Fruit fly (Drosophila melanogaster) whole organism, prepupa: ENCODE results near the gene PolrMT.

Experiments
- Blimp-1 ChIP-seq: fragments of 200-800 bp; sonication (Bioruptor generic); optimal IDR thresholded peaks from 3 replicates; lab custom pipeline; 2017; ENCODE audit warnings: missing biosample characterization, missing genetic modification characterization, mild to moderate bottlenecking, moderate library complexity, missing genetic modification reagents
- CG10631 ChIP-seq: fragments of 200-800 bp; sonication (Bioruptor generic); optimal IDR thresholded peaks from 2 replicates; lab custom pipeline; 2016; ENCODE audit warnings: missing biosample characterization, missing genetic modification characterization
- CG10669 ChIP-seq: fragments of 200-800 bp; sonication (Bioruptor generic); optimal IDR thresholded peaks from 3 replicates; lab custom pipeline; 2018; ENCODE audit warnings: missing biosample characterization, mild to moderate bottlenecking, missing genetic modification characterization, moderate library complexity
- CG11762 ChIP-seq: fragments of 200-800 bp; sonication (Bioruptor generic); optimal IDR thresholded peaks from 3 replicates; lab custom pipeline; 2016; ENCODE audit warnings: missing biosample characterization, missing genetic modification characterization; ENCODE audit not compliant: insufficient read depth
- CG15336 ChIP-seq: fragments of 200-800 bp; sonication (Bioruptor generic); IDR thresholded peaks from 2 replicates; pipeline ENCODE4 v1.3.6; 2022; ENCODE audit warnings: missing biosample characterization, missing genetic modification characterization
- CG16779 ChIP-seq: fragments of 200-800 bp; sonication (Bioruptor generic); optimal IDR thresholded peaks from 3 replicates; lab custom pipeline; 2017; ENCODE audit warnings: missing biosample characterization, mild to moderate bottlenecking, missing genetic modification characterization
- CG3032 ChIP-seq: fragments of 200-800 bp; optimal IDR thresholded peaks from 2 replicates; lab custom pipeline; 2019; ENCODE audit warnings: missing biosample characterization, mild to moderate bottlenecking, missing genetic modification characterization, moderate library complexity
- CG34406 ChIP-seq: fragments of 200-800 bp; sonication (Bioruptor generic); optimal IDR thresholded peaks from 3 replicates; lab custom pipeline; 2016; ENCODE audit warnings: missing biosample characterization, missing genetic modification characterization
- CG3919 ChIP-seq: fragments of 200-800 bp; sonication (Bioruptor generic); optimal IDR thresholded peaks from 3 replicates; lab custom pipeline; 2016; ENCODE audit warnings: missing biosample characterization, missing genetic modification characterization
- CG6163 ChIP-seq: fragments of 200-800 bp; sonication (Bioruptor generic); IDR thresholded peaks from 3 replicates; pipeline ENCODE4 v1.3.6; 2022; ENCODE audit warnings: missing biosample characterization, missing genetic modification characterization
- CG6276 ChIP-seq: fragments of 200-800 bp; sonication (Bioruptor generic); optimal IDR thresholded peaks from 2 replicates; lab custom pipeline; 2017; ENCODE audit warnings: missing biosample characterization, mild to moderate bottlenecking, missing genetic modification characterization
- CG6792 ChIP-seq: fragments of 200-800 bp; sonication (Bioruptor generic); optimal IDR thresholded peaks from 3 replicates; lab custom pipeline; 2016; ENCODE audit warnings: missing biosample characterization, missing genetic modification characterization
- CG6854 ChIP-seq: fragments of 200-800 bp; sonication (Bioruptor generic); optimal IDR thresholded peaks from 2 replicates; lab custom pipeline; 2017; ENCODE audit warnings: missing biosample characterization, mild to moderate bottlenecking, missing genetic modification characterization
- CG8119 ChIP-seq: fragments of 200-800 bp; sonication (Bioruptor generic); IDR thresholded peaks from 3 replicates; pipeline ENCODE4 v1.3.6; 2022; ENCODE audit warnings: missing biosample characterization, missing genetic modification characterization
- CG8632 ChIP-seq: fragments of 200-800 bp; sonication (Bioruptor generic); optimal IDR thresholded peaks from 3 replicates; lab custom pipeline; 2016; ENCODE audit warnings: missing biosample characterization, missing genetic modification characterization
- CG9139 ChIP-seq: fragments of 200-800 bp; sonication (Bioruptor generic); optimal IDR thresholded peaks from 3 replicates; lab custom pipeline; 2017; ENCODE audit warnings: missing biosample characterization, mild to moderate bottlenecking, missing genetic modification characterization
- Eip78C ChIP-seq: fragments of 200-800 bp; sonication (Bioruptor generic); peaks from one replicate; lab custom pipeline; 2016; ENCODE audit warnings: missing biosample characterization, missing genetic modification characterization
- Ets21C ChIP-seq: fragments of 200-800 bp; sonication (Bioruptor generic); optimal IDR thresholded peaks from 3 replicates; lab custom pipeline; 2016; ENCODE audit warnings: missing biosample characterization, missing genetic modification characterization
- Gug ChIP-seq: fragments of 200-800 bp; sonication (Bioruptor generic); IDR thresholded peaks from 2 replicates; pipeline ENCODE4 v1.3.6; 2022; ENCODE audit warnings: missing biosample characterization, missing genetic modification characterization
- Met ChIP-seq: fragments of 200-800 bp; sonication (Bioruptor generic); optimal IDR thresholded peaks from 3 replicates; lab custom pipeline; 2016; ENCODE audit warnings: missing biosample characterization, missing genetic modification characterization
- OdsH ChIP-seq: fragments of 200-800 bp; sonication (Bioruptor generic); optimal IDR thresholded peaks from 3 replicates; lab custom pipeline; 2016; ENCODE audit warnings: missing biosample characterization, missing genetic modification characterization
- Smox ChIP-seq: fragments of 200-800 bp; sonication (Bioruptor generic); optimal IDR thresholded peaks from 3 replicates; lab custom pipeline; 2016; ENCODE audit warnings: missing biosample characterization, missing genetic modification characterization
- Sox102F ChIP-seq: fragments of 200-800 bp; sonication (Bioruptor generic); optimal IDR thresholded peaks from 2 replicates; lab custom pipeline; 2016; ENCODE audit warnings: missing biosample characterization, mild to moderate bottlenecking, missing genetic modification characterization
- Sox15 ChIP-seq: fragments of 200-800 bp; sonication (Bioruptor generic); optimal IDR thresholded peaks from 3 replicates; lab custom pipeline; 2016; ENCODE audit warnings: missing biosample characterization, missing genetic modification characterization
- esn ChIP-seq: fragments of 200-800 bp; sonication (Bioruptor generic); optimal IDR thresholded peaks from 2 replicates; lab custom pipeline; 2016; ENCODE audit warnings: missing biosample characterization, mild to moderate bottlenecking, missing genetic modification characterization, moderate library complexity
- fd59A ChIP-seq: fragments of 200-800 bp; sonication (Bioruptor generic); optimal IDR thresholded peaks from 2 replicates; lab custom pipeline; 2017; ENCODE audit warnings: missing biosample characterization, mild to moderate bottlenecking, missing genetic modification characterization, missing genetic modification reagents
- fd85E ChIP-seq: fragments of 200-800 bp; sonication (Bioruptor generic); optimal IDR thresholded peaks from 3 replicates; lab custom pipeline; 2016; ENCODE audit warnings: missing biosample characterization, missing genetic modification characterization
- fkh ChIP-seq: fragments of 200-800 bp; sonication (Bioruptor generic); optimal IDR thresholded peaks from 3 replicates; lab custom pipeline; 2017; ENCODE audit warnings: missing biosample characterization, mild to moderate bottlenecking, missing genetic modification characterization, moderate library complexity
- lz ChIP-seq: fragments of 200-800 bp; sonication (Bioruptor generic); optimal IDR thresholded peaks from 3 replicates; lab custom pipeline; 2016; ENCODE audit warnings: missing biosample characterization, missing genetic modification characterization
- pdm3 ChIP-seq: fragments of 200-800 bp; sonication (Bioruptor generic); optimal IDR thresholded peaks from 3 replicates; lab custom pipeline; 2016; ENCODE audit warnings: missing biosample characterization, missing genetic modification characterization
- ss ChIP-seq, 2 experiments: fragments of 200-800 bp; sonication (Bioruptor generic); optimal IDR thresholded peaks; 2 replicates in 1 of 2; 3 replicates in 1 of 2; lab custom pipeline; 2017 to 2018; ENCODE audit warnings: mild to moderate bottlenecking in 2 of 2, missing biosample characterization in 2 of 2, missing genetic modification characterization in 2 of 2, moderate library complexity in 1 of 2
- svp ChIP-seq: fragments of 200-800 bp; sonication (Bioruptor generic); peaks from one replicate; lab custom pipeline; 2016; ENCODE audit warnings: missing biosample characterization, missing genetic modification characterization
- topi ChIP-seq: fragments of 200-800 bp; sonication (Bioruptor generic); optimal IDR thresholded peaks from 3 replicates; lab custom pipeline; 2016; ENCODE audit warnings: missing biosample characterization, missing genetic modification characterization
- vri ChIP-seq: fragments of 200-800 bp; sonication (Bioruptor generic); optimal IDR thresholded peaks from 3 replicates; lab custom pipeline; 2016; ENCODE audit warnings: missing biosample characterization, mild to moderate bottlenecking, missing genetic modification characterization

Gene PolrMT

DNA sequence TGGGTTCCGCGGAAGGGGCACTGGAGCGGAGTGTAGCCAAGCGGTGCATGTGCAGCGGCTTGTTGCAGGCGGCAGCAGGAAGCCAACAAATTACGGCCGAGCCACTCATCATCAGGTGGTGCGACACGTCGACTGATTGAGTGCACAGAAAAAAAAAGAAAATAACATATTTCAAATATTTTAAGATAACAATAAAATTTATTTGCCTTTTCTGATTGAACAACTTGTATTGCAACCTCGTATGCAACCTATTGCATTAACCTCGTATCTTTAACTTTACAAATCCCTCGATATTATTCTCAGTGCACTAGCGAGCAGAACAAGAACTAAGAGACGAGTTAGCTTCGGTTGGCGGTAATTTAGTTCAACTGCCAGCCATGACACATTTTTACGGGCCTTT, 37.8 kb downstream of the PolrMT start (continued):
- TF ChIP-seq CG8632 (GFP tag; lab: Kevin White, UChicago): peak; percentile 39
- peak; percentile 40 for TF ChIP-seq CG6276
- peak; percentile 36 for TF ChIP-seq CG6792
- no peak for TF ChIP-seq CG16779 (tag; lab: Kevin White, UChicago)
- peak; percentile 55 for TF ChIP-seq pdm3
- TF ChIP-seq esn (GFP tag; lab: Kevin White, UChicago): peak; percentile 67
- TF ChIP-seq Sox15 (GFP tag; lab: Kevin White, UChicago): no peak
- no peak for TF ChIP-seq fkh (GFP tag; lab: Kevin White, UChicago)
- TF ChIP-seq Eip78C (GFP tag; lab: Kevin White, UChicago): peak; percentile 78
- no peak for TF ChIP-seq CG11762 (GFP tag; lab: Kevin White, UChicago)
- TF ChIP-seq CG9139 (GFP tag; lab: Kevin White, UChicago): peak; percentile 15
- peak; percentile 51 for TF ChIP-seq Smox (GFP tag; lab: Kevin White, UChicago)
- peak; percentile 46 for TF ChIP-seq fd59A (GFP tag; lab: Kevin White, UChicago)
- TF ChIP-seq CG34406 (GFP tag; lab: Kevin White, UChicago): peak; percentile 55
- peak; percentile 59 for TF ChIP-seq CG10669 (GFP tag; lab: Kevin White, UChicago)
- no peak for TF ChIP-seq fd85E (GFP tag; lab: Kevin White, UChicago)

dm6 chr2L:1069475-1069874, 38.7 kb downstream of the PolrMT start:
- peak; percentile 44 for TF ChIP-seq Eip78C (GFP tag; lab: Kevin White, UChicago)
- peak; percentile 13 for TF ChIP-seq vri (GFP tag; lab: Kevin White, UChicago)
- peak; percentile 12 for TF ChIP-seq topi (GFP tag; lab: Kevin White, UChicago)
- TF ChIP-seq CG3032 (tag; lab: Kevin White, UChicago): no peak
- TF ChIP-seq Smox (GFP tag; lab: Kevin White, UChicago): peak; percentile 33
- peak; percentile 77 for TF ChIP-seq svp (GFP tag; lab: Kevin White, UChicago)
- TF ChIP-seq OdsH: peak; percentile 23
- TF ChIP-seq CG9139 (GFP tag; lab: Kevin White, UChicago): no peak
- no peak for TF ChIP-seq Gug (GFP tag; lab: Robert Waterston, UW)
- TF ChIP-seq CG6163 (GFP tag; lab: Robert Waterston, UW): 0 out of 3 replicates have a peak, but pooled peaks have one; percentile 12
- peak; percentile 2 for TF ChIP-seq CG3919 (GFP tag; lab: Kevin White, UChicago)
- peak; percentile 16 for TF ChIP-seq lz (GFP tag; lab: Kevin White, UChicago)
- TF ChIP-seq Sox102F (GFP tag; lab: Kevin White, UChicago): peak; percentile 22
- TF ChIP-seq Met (GFP tag; lab: Kevin White, UChicago): peak; percentile 51
- peak; percentile 27 for TF ChIP-seq esn (GFP tag; lab: Kevin White, UChicago)

DNA sequence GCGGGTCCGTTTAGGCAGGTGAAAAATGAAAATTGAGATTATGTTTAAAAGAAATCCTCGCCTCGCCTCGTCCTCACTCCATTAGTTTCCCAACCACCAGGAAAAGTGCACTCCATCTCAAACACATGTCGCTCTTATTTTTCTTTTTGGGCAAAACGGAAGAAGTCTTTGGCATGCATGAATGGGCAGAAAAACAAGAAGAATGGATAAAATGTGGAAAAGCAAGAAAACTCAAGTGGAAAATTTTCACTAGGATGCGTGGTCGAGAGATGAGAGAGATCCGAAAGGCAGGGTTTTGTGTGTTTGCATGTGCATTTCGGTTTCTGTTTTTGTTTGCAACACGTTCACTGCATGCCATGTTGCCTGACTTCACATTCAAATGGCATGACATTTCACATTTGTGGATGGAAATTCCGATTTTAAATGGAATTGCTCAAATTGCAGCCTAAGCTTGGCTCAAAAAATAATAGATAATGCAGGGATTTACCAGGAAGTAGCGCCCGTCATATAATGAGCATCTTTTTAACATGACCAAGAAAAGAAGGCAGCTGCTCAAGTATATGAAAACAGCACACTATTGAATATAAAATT, 39.6 kb downstream of the PolrMT start:
- TF ChIP-seq Gug (GFP tag; lab: Robert Waterston, UW): no peak
- TF ChIP-seq CG3919 (GFP tag; lab: Kevin White, UChicago): no peak
- no peak for TF ChIP-seq ss (GFP tag; optimal IDR thresholded peaks at IDR 0.05; lab: Kevin White, UChicago)
- TF ChIP-seq, all 60 proteins: peak for 0

- TF ChIP-seq Ets21C (GFP tag; lab: Kevin White, UChicago) (no peak), Blimp-1 (GFP tag; lab: Kevin White, UChicago) (no peak), CG10631 (GFP tag; lab: Kevin White, UChicago) (no peak), fkh (GFP tag; lab: Kevin White, UChicago) (peak; percentile 5), CG16779 (tag; lab: Kevin White, UChicago) (no peak), CG8119 (GFP tag; lab: Robert Waterston, UW) (no peak)
Observed at dm6 chr2L:1068004-1068403, 40.2 kb downstream of the PolrMT start.

DNA sequence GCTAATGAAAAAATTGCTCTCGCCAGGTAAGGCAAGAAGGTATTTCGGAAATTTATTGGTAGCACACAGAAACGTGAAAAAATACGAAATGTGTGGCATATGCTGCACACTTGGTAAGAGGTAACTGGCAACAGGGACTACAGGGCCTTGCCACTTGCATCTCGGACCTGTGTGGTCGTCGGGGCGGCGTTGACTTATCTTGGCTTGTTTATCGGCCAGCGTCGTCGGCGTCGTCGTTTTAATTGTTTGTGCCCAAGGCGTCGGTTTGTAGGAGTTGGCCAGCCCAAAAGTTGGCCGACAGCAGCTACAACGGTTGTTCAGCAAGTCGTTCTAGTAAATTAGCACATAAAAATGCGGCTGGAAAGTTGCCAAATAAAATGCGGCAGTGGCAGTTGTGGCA, 41.8 kb downstream of the PolrMT start:
- no peak for TF ChIP-seq CG10631 (GFP tag; lab: Kevin White, UChicago)
- no peak for TF ChIP-seq CG15336 (GFP tag; lab: Robert Waterston, UW)
- no peak for TF ChIP-seq CG6854
- no peak for TF ChIP-seq lz (GFP tag; lab: Kevin White, UChicago)
